Worm (Caenorhabditis elegans) whole organism, mixed stage, embryonic: ENCODE results near the gene flp-9.

Experiments used
- M03D4.4 ChIP-seq: sonication (generic microtip); optimal IDR thresholded peaks from 2 replicates; lab custom pipeline; 2017; ENCODE audit warnings: mild to moderate bottlenecking, missing genetic modification characterization, missing compliant biosample characterization
- bed-3 ChIP-seq: fragments of 200-800 bp; sonication (Bioruptor generic); optimal IDR thresholded peaks from 3 replicates; lab custom pipeline; 2018; ENCODE audit warnings: mild to moderate bottlenecking, missing genetic modification characterization, moderate library complexity, missing compliant biosample characterization
- blmp-1 ChIP-seq: fragments of 150-350 bp; optimal IDR thresholded peaks from 2 replicates; lab custom pipeline; 2014; ENCODE audit warnings: missing biosample characterization, missing genetic modification characterization
- ceh-39 ChIP-seq: fragments of 150-350 bp; optimal IDR thresholded peaks from 2 replicates; lab custom pipeline; 2014; ENCODE audit warnings: missing biosample characterization, missing genetic modification characterization
- ceh-43 ChIP-seq: fragments of 200-800 bp; sonication (Bioruptor generic); optimal IDR thresholded peaks from 2 replicates; lab custom pipeline; 2018; ENCODE audit warnings: mild to moderate bottlenecking, missing genetic modification characterization, moderate library complexity, missing compliant biosample characterization
- ceh-83 ChIP-seq: fragments of 200-800 bp; sonication (Bioruptor generic); optimal IDR thresholded peaks from 2 replicates; lab custom pipeline; 2018; ENCODE audit warnings: mild to moderate bottlenecking, missing genetic modification characterization, missing compliant biosample characterization
- ces-1 ChIP-seq: fragments of 150-350 bp; optimal IDR thresholded peaks from 2 replicates; lab custom pipeline; 2014; ENCODE audit warnings: missing biosample characterization, missing genetic modification reagents, missing genetic modification characterization
- cnd-1 ChIP-seq: fragments of 200-800 bp; sonication (Bioruptor generic); optimal IDR thresholded peaks from 2 replicates; lab custom pipeline; 2018; ENCODE audit warnings: mild to moderate bottlenecking, missing genetic modification characterization, missing compliant biosample characterization
- drap-1 ChIP-seq: fragments of 200-800 bp; sonication (Bioruptor generic); optimal IDR thresholded peaks from 3 replicates; lab custom pipeline; 2018; ENCODE audit warnings: mild to moderate bottlenecking, missing genetic modification characterization, missing compliant biosample characterization
- elt-1 ChIP-seq: sonication (generic microtip); optimal IDR thresholded peaks from 2 replicates; lab custom pipeline; 2017; ENCODE audit warnings: missing genetic modification characterization, mild to moderate bottlenecking, missing compliant biosample characterization, antibody characterized with exemption, moderate library complexity, borderline replicate concordance; ENCODE audit not compliant: insufficient read depth
- elt-3 ChIP-seq: fragments of 150-350 bp; optimal IDR thresholded peaks from 2 replicates; lab custom pipeline; 2014; ENCODE audit warnings: missing biosample characterization, missing genetic modification characterization
- ham-2 ChIP-seq: fragments of 200-800 bp; sonication (Bioruptor generic); optimal IDR thresholded peaks from 2 replicates; lab custom pipeline; 2018; ENCODE audit warnings: mild to moderate bottlenecking, missing genetic modification characterization, missing compliant biosample characterization
- lin-32 ChIP-seq: fragments of 200-800 bp; sonication (Bioruptor generic); optimal IDR thresholded peaks from 2 replicates; lab custom pipeline; 2018; ENCODE audit warnings: mild to moderate bottlenecking, missing genetic modification characterization, missing compliant biosample characterization
- mab-5 ChIP-seq: fragments of 150-350 bp; optimal IDR thresholded peaks from 2 replicates; lab custom pipeline; 2014; ENCODE audit warnings: missing biosample characterization, missing genetic modification characterization
- mep-1 ChIP-seq: fragments of 150-350 bp; optimal IDR thresholded peaks from 2 replicates; lab custom pipeline; 2017; ENCODE audit warnings: missing biosample characterization, missing genetic modification reagents, missing genetic modification characterization, inconsistent platforms
- nhr-2 ChIP-seq: fragments of 150-350 bp; optimal IDR thresholded peaks from 2 replicates; lab custom pipeline; 2014; ENCODE audit warnings: missing biosample characterization, missing genetic modification characterization
- nhr-237 ChIP-seq: fragments of 150-350 bp; optimal IDR thresholded peaks from 2 replicates; lab custom pipeline; 2014; ENCODE audit warnings: missing biosample characterization, missing genetic modification characterization
- nhr-76 ChIP-seq: sonication (generic microtip); optimal IDR thresholded peaks from 2 replicates; lab custom pipeline; 2017; ENCODE audit warnings: missing biosample characterization, missing genetic modification characterization
- pha-4 ChIP-seq: fragments of 150-350 bp; optimal IDR thresholded peaks from 2 replicates; lab custom pipeline; 2018; ENCODE audit warnings: missing biosample characterization, missing genetic modification reagents, missing genetic modification characterization
- sem-2 ChIP-seq: fragments of 200-800 bp; sonication (Bioruptor generic); optimal IDR thresholded peaks from 2 replicates; lab custom pipeline; 2018; ENCODE audit warnings: mild to moderate bottlenecking, missing genetic modification characterization, missing compliant biosample characterization
- snpc-4 ChIP-seq: fragments of 150-350 bp; optimal IDR thresholded peaks from 2 replicates; lab custom pipeline; 2014; ENCODE audit warnings: missing biosample characterization, missing genetic modification characterization
- sptf-1 ChIP-seq: sonication (generic microtip); optimal IDR thresholded peaks from 2 replicates; lab custom pipeline; 2017; ENCODE audit warnings: mild to moderate bottlenecking, missing genetic modification characterization, moderate library complexity, missing compliant biosample characterization
- tbx-8 ChIP-seq: fragments of 200-800 bp; sonication (Bioruptor generic); optimal IDR thresholded peaks from 2 replicates; lab custom pipeline; 2018; ENCODE audit warnings: mild to moderate bottlenecking, missing genetic modification characterization, moderate library complexity, missing compliant biosample characterization
- unc-120 ChIP-seq: sonication (generic microtip); optimal IDR thresholded peaks from 2 replicates; lab custom pipeline; 2017; ENCODE audit warnings: missing genetic modification characterization, missing compliant biosample characterization; ENCODE audit not compliant: poor library complexity, severe bottlenecking
- unc-62 ChIP-seq: fragments of 150-350 bp; optimal IDR thresholded peaks from 2 replicates; lab custom pipeline; 2014; ENCODE audit warnings: missing biosample characterization, missing genetic modification reagents, missing genetic modification characterization
- zip-8 ChIP-seq: fragments of 150-350 bp; optimal IDR thresholded peaks from 2 replicates; lab custom pipeline; 2014; ENCODE audit warnings: missing biosample characterization, missing genetic modification characterization

Gene flp-9

ce11 chrIV:12710996-12711395 is 46.4 kb downstream of the flp-9 start, which contains the start of gene C27D8.2:
C27D8.2 (plus strand) TSS chrIV:12711217.
- no peak for TF ChIP-seq ham-2 (GFP tag; lab: Kevin White, UChicago)
- TF ChIP-seq mep-1 (tag; lab: Kevin White, UChicago), result no peak
- no peak for TF ChIP-seq unc-120 (tag; lab: Kevin White, UChicago)
- TF ChIP-seq ceh-43, result no peak
- no peak for TF ChIP-seq cnd-1 (tag; lab: Kevin White, UChicago)
- TF ChIP-seq ceh-39, result no peak
- peak; percentile 14 for TF ChIP-seq unc-62
- TF ChIP-seq M03D4.4 (tag; lab: Kevin White, UChicago), result no peak
- no peak for TF ChIP-seq ces-1
- no peak for TF ChIP-seq sptf-1
- TF ChIP-seq zip-8 (tag; lab: Kevin White, UChicago), result no peak
- no peak for TF ChIP-seq pha-4 (tag; lab: Kevin White, UChicago)
- no peak for TF ChIP-seq drap-1 (GFP tag; lab: Kevin White, UChicago)
- TF ChIP-seq snpc-4 (tag; lab: Kevin White, UChicago), result no peak
- TF ChIP-seq elt-1 (tag; lab: Kevin White, UChicago), result peak; percentile 58
- no peak for TF ChIP-seq sem-2 (GFP tag; lab: Kevin White, UChicago)
- TF ChIP-seq nhr-237 (tag; lab: Kevin White, UChicago), result no peak
- peak; percentile 34 for TF ChIP-seq elt-3 (tag; lab: Kevin White, UChicago)
- no peak for TF ChIP-seq nhr-2 (tag; lab: Kevin White, UChicago)
- no peak for TF ChIP-seq tbx-8 (GFP tag; lab: Kevin White, UChicago)
- no peak for TF ChIP-seq blmp-1 (tag; lab: Kevin White, UChicago)
- TF ChIP-seq mab-5 (tag; lab: Kevin White, UChicago), result no peak
- no peak for TF ChIP-seq ceh-83 (GFP tag; lab: Kevin White, UChicago)
- no peak for TF ChIP-seq nhr-76 (tag; lab: Kevin White, UChicago)
- no peak for TF ChIP-seq bed-3 (GFP tag; lab: Kevin White, UChicago)
- no peak for TF ChIP-seq lin-32 (GFP tag; lab: Kevin White, UChicago)
